Fruit fly (Drosophila melanogaster): ENCODE data around the gene CG31415.
A peak's percentile ranks its signal among the peaks of the same experiment; 100 is the strongest.

The CG31415 gene

dm6 chr3R:9743217-9743616 is at the start of gene CG31415:
TSS of gene CG31415 (plus strand) at chr3R:9743517.
- no peak for TF ChIP-seq noc (tag; optimal IDR thresholded peaks at IDR 0.05)

- TF ChIP-seq noc (tag; optimal IDR thresholded peaks at IDR 0.05): no peak
Observed at dm6 chr3R:9694999-9695398, 48.3 kb upstream of the CG31415 start.

dm6 chr3R:9700513-9700912 is 42.8 kb upstream of the CG31415 start:
- TF ChIP-seq noc (tag; optimal IDR thresholded peaks at IDR 0.05): peak; percentile 12

- no peak for TF ChIP-seq noc (tag; optimal IDR thresholded peaks at IDR 0.05)
Observed at dm6 chr3R:9701148-9701703, 42.1 kb upstream of the CG31415 start.

dm6 chr3R:9701897-9702296 is 41.4 kb upstream of the CG31415 start:
- no peak for TF ChIP-seq noc (tag; optimal IDR thresholded peaks at IDR 0.05)

- TF ChIP-seq noc (tag; optimal IDR thresholded peaks at IDR 0.05): peak; percentile 91
Observed at dm6 chr3R:9702567-9702966, 40.8 kb upstream of the CG31415 start.

DNA sequence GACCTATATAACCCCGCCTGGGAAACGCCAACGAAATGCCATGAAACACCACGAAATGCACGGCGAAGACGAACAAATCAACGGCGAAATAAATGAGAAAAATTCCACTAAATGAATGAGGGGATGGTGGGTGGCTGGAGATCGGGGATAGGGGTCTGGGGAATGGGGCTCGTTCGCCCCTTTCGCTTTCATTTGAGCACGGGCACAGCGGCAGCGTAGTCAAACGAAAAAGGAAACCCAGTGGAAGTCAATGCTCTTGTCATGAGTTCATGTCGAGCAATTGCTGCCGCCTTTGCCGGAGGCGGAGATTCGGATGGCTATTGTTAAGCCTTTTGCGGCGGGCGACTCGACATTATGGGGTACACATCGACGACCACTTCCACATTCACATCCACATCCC is 40.0 kb upstream of the CG31415 start:
- no peak for TF ChIP-seq noc (tag; optimal IDR thresholded peaks at IDR 0.05)

dm6 chr3R:9704183-9705007 is 38.9 kb upstream of the CG31415 start:
- peak; percentile 47 for TF ChIP-seq noc (tag; optimal IDR thresholded peaks at IDR 0.05)

DNA sequence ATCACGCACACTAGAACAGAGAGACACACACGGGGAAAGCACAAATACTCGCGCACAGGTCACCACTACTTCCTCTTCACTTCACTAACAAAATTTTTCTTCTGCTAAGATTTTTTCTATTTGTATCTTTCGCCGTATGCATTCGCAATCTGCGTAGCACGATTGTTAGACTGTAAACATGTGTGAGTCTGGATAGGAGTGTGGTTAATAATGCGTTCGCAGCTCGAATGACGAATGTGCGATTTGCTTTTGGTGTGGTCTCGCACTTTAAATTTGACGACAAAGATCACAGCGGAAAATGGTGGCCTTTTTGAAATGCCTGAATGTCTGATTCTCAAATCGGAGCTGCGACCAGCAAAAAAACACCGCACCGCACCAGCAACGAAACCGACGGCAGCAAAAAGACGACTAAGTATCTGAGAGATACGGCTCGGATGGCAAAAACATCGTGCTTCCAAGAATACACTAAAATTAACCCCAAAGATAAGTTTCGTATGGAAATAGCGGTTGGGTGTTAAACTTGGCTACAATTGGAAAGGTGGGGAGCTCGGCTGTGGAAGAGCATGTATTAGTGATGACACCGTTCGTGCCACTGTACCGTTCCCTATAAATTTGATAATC is 38.2 kb upstream of the CG31415 start, which contains the start of gene Unc-115a:
TSS of gene Unc-115a (minus strand) at position 410 of the 621 bp plus-strand sequence.
- TF ChIP-seq noc (tag; optimal IDR thresholded peaks at IDR 0.05): peak; percentile 46

DNA sequence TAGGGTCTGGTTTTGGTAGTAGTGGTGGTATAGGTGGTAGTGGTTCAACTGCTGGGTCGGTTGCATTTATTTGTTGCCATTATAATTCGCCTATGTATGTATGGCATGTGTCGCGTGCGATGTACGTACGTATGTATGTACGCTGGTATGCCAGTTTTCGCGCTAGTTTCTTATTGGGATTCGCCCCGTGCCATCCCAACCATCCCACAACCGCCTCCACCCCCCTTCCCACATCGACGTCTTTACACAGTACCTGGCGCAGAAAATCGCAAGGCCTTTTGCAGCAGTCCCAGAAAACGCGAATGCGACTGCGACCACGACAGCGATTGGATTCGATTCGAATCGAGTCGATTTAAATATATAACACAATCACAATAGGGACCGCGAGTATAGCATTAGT is 33.1 kb upstream of the CG31415 start:
- no peak for TF ChIP-seq noc (tag; optimal IDR thresholded peaks at IDR 0.05)

DNA sequence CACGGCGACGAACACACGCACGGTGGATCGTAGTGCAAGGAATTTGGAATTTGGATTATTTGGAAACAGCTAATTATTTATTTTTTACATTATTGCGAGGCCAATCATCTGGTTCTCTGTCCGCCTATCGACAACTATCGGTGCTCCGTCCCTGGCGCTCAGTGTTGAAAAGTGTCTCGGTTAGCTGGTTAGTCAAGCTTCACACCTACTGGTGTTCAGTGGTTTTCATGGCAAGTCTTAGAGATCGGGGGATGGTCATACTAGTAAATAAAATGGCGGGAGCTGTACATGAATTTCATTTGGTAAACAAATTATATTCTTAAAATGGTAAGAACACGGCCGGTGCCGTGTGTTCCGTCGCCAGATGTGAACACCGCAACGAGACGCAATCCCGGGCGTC is 32.4 kb upstream of the CG31415 start, which contains the start of the genes trbd and dmt:
TSS of gene trbd (minus strand) at position 152 of the 400 bp plus-strand sequence.
TSS of gene dmt (plus strand) at position 257 of the 400 bp plus-strand sequence.
- TF ChIP-seq noc (tag; optimal IDR thresholded peaks at IDR 0.05): no peak

DNA sequence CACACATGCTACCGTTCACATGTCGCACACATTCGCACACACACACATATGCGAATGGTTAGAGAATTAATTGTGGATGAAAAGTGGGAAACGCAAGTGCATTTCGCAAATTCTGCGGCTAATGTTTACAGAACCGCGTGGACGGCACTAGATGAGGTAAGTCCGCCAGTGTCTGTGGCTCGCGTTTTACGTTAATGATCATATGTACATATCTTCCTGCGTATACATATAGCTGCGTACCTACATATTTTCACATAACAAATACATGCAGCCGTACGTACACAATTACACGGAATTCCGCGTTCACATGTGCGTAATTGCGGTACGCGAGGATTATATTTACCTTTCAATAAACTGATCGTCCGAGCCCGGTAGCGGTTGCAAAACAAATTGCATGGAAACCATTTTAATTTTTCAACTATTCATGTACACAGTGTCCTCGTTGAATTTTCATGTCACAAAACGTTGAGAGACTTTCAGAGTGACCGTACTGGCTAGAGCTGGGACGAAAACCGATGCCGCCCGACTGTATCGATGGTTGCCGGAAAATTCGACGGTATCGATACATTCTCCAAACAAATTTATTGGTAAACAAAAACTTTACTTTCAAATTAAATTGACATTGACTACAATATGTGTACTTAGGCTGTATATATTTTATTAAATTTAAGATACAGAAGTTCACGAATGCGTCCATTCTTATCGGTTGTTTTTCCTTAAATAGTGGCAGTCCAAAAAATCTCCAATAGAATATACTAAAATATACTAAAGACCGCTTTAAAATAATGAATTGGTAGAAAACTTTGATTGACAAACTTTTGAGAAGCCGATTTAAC is 18.0 kb upstream of the CG31415 start, which contains the start of gene hyd:
TSS of gene hyd (minus strand) at position 495 of the 836 bp plus-strand sequence.
- no peak for TF ChIP-seq noc (tag; optimal IDR thresholded peaks at IDR 0.05)

DNA sequence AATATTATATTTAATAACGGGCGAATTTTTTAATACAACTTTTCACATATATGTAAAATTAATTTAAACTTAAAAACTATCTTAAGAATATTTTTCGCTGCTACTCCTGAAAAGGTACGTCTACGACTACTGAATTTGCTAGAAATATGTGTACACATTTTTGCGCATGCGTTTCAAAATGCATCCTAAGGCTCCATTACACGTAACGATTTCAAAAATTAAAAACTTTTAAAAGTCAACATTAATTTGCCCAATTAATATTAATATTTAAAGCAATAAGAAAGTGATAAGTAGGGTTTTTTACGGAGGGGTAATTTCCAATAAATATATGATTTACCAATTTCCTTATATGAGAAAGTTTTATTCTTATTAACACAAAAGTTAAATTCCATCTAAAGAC is 12.5 kb upstream of the CG31415 start, which contains the start of gene FoxP:
TSS of gene FoxP (minus strand) at position 89 of the 400 bp plus-strand sequence.
- no peak for TF ChIP-seq noc (tag; optimal IDR thresholded peaks at IDR 0.05)

DNA sequence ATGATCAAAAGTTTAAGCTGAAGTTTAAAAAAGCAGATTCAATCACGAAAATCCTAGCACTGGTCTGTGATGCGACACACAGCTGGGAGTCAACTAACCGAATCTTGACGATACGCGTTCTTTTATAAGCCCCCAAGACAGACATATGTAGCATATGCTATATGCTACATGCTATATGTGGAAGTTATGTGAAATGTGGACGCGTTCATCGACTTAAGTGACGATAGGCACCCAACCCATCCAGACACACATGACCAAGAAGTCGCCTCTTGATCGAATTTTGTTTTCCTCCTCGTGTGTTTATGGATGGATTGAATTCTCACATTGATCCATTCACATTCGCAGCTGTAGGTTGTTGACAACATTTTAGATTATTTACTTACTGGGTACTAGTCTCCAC is 10.2 kb upstream of the CG31415 start, which contains the start of gene alphaTub85E:
TSS of gene alphaTub85E (minus strand) at position 101 of the 400 bp plus-strand sequence.
- TF ChIP-seq noc (tag; optimal IDR thresholded peaks at IDR 0.05): no peak

- no peak for TF ChIP-seq noc (tag; optimal IDR thresholded peaks at IDR 0.05)
Observed at dm6 chr3R:9735151-9735550, 8.2 kb upstream of the CG31415 start.
